Worm (Caenorhabditis elegans) whole organism, early embryonic: Measurements from ENCODE around the gene srw-134.

Experiments
- B0310.2 ChIP-seq: sonication (generic microtip); optimal IDR thresholded peaks from 2 replicates; lab custom pipeline; 2016; ENCODE audit warnings: mild to moderate bottlenecking, missing genetic modification characterization, missing compliant biosample characterization
- F13C5.2 ChIP-seq: sonication (generic microtip); optimal IDR thresholded peaks from 2 replicates; lab custom pipeline; 2017; ENCODE audit warnings: mild to moderate bottlenecking, missing genetic modification characterization, inconsistent platforms, missing compliant biosample characterization
- aly-1 ChIP-seq: sonication (generic microtip); optimal IDR thresholded peaks from 2 replicates; lab custom pipeline; 2016; ENCODE audit warnings: missing genetic modification characterization, missing compliant biosample characterization
- ama-1 ChIP-seq: fragments of 150-350 bp; optimal IDR thresholded peaks from 2 replicates; lab custom pipeline; 2014
- ceh-13 ChIP-seq: fragments of 200-800 bp; sonication (Bioruptor generic); optimal IDR thresholded peaks from 2 replicates; lab custom pipeline; 2018; ENCODE audit warnings: mild to moderate bottlenecking, missing genetic modification characterization, missing compliant biosample characterization
- ceh-36 ChIP-seq: sonication (generic microtip); optimal IDR thresholded peaks from 2 replicates; lab custom pipeline; 2016; ENCODE audit warnings: missing genetic modification characterization, inconsistent platforms, missing compliant biosample characterization
- ets-7 ChIP-seq: sonication (generic microtip); optimal IDR thresholded peaks from 2 replicates; lab custom pipeline; 2016; ENCODE audit warnings: missing genotype, missing genetic modification characterization, missing compliant biosample characterization
- flt-1 ChIP-seq: fragments of 200-800 bp; sonication (Bioruptor generic); IDR thresholded peaks from 2 replicates; pipeline ENCODE4 v1.3.6; 2022; ENCODE audit warnings: missing genetic modification characterization, missing compliant biosample characterization
- hmbx-1 ChIP-seq: sonication (generic microtip); optimal IDR thresholded peaks from 2 replicates; lab custom pipeline; 2016; ENCODE audit warnings: mild to moderate bottlenecking, missing genetic modification characterization, missing compliant biosample characterization
- hmg-4 ChIP-seq: fragments of 200-800 bp; sonication (Bioruptor generic); optimal IDR thresholded peaks from 2 replicates; lab custom pipeline; 2018; ENCODE audit warnings: mild to moderate bottlenecking, missing genetic modification characterization, missing compliant biosample characterization
- hnd-1 ChIP-seq: sonication (generic microtip); optimal IDR thresholded peaks from 2 replicates; lab custom pipeline; 2016; ENCODE audit warnings: missing genetic modification characterization, missing compliant biosample characterization
- pes-1 ChIP-seq: fragments of 200-800 bp; sonication (Bioruptor generic); IDR thresholded peaks from 2 replicates; pipeline ENCODE4 v1.3.6; 2022; ENCODE audit warnings: missing genetic modification reagents, missing genetic modification characterization, missing compliant biosample characterization
- scrt-1 ChIP-seq: fragments of 200-800 bp; sonication (Bioruptor generic); IDR thresholded peaks from 2 replicates; pipeline ENCODE4 v1.3.6; 2022; ENCODE audit warnings: missing genetic modification characterization, missing compliant biosample characterization
- sea-1 ChIP-seq: fragments of 200-800 bp; sonication (Bioruptor generic); conservative IDR thresholded peaks from 2 replicates; pipeline ENCODE4 v1.3.6; 2022; ENCODE audit warnings: missing genetic modification characterization, missing compliant biosample characterization
- tbx-11 ChIP-seq: fragments of 200-800 bp; sonication (Bioruptor generic); IDR thresholded peaks from 2 replicates; pipeline ENCODE4 v1.3.6; 2022; ENCODE audit warnings: missing genetic modification characterization, missing compliant biosample characterization
- tbx-37 ChIP-seq: fragments of 200-800 bp; sonication (Bioruptor generic); conservative IDR thresholded peaks from 2 replicates; pipeline ENCODE4 v1.3.6; 2022; ENCODE audit warnings: missing genetic modification reagents, missing genetic modification characterization, missing compliant biosample characterization
- tra-4 ChIP-seq: sonication (generic microtip); optimal IDR thresholded peaks from 2 replicates; lab custom pipeline; 2017; ENCODE audit warnings: missing genetic modification characterization, missing compliant biosample characterization

srw-134 gene

ce11 chrV:4094740-4095139 lies 17.7 kb downstream of the srw-134 start, which contains the start of gene nhr-181:
Gene nhr-181, plus strand, starts transcription at chrV:4095040.
- TF ChIP-seq flt-1 (GFP tag; lab: Robert Waterston, UW), result no peak
- TF ChIP-seq ets-7 (tag; lab: Kevin White, UChicago), result no peak
- no peak for TF ChIP-seq hmg-4
- TF ChIP-seq scrt-1 (GFP tag; lab: Robert Waterston, UW), result no peak
- no peak for TF ChIP-seq ama-1 (lab: Kevin White, UChicago)
- no peak for TF ChIP-seq ceh-36 (tag; lab: Kevin White, UChicago)
- no peak for TF ChIP-seq sea-1 (GFP tag; lab: Robert Waterston, UW)
- TF ChIP-seq ceh-13 (GFP tag; lab: Kevin White, UChicago), result no peak
- TF ChIP-seq aly-1 (tag; lab: Kevin White, UChicago), result no peak
- TF ChIP-seq B0310.2 (tag; lab: Kevin White, UChicago), result no peak
- no peak for TF ChIP-seq hnd-1
- no peak for TF ChIP-seq hmbx-1 (tag; lab: Kevin White, UChicago)
- no peak for TF ChIP-seq pes-1 (GFP tag; lab: Robert Waterston, UW)
- no peak for TF ChIP-seq F13C5.2 (tag; lab: Kevin White, UChicago)
- no peak for TF ChIP-seq tra-4
- no peak for TF ChIP-seq tbx-37 (GFP tag; lab: Robert Waterston, UW)
- no peak for TF ChIP-seq tbx-11

ce11 chrV:4082952-4083351 lies 29.5 kb downstream of the srw-134 start, which contains the start of gene F38H12.5:
Gene F38H12.5, minus strand, starts transcription at chrV:4083052.
- no peak for TF ChIP-seq sea-1 (GFP tag; lab: Robert Waterston, UW)
- TF ChIP-seq tbx-11, result no peak
- no peak for TF ChIP-seq ama-1 (lab: Kevin White, UChicago)
- TF ChIP-seq aly-1 (tag; lab: Kevin White, UChicago), result no peak
- no peak for TF ChIP-seq F13C5.2 (tag; lab: Kevin White, UChicago)
- no peak for TF ChIP-seq hnd-1
- no peak for TF ChIP-seq ceh-13 (GFP tag; lab: Kevin White, UChicago)
- TF ChIP-seq ets-7 (tag; lab: Kevin White, UChicago), result no peak
- TF ChIP-seq hmbx-1 (tag; lab: Kevin White, UChicago), result no peak
- no peak for TF ChIP-seq flt-1 (GFP tag; lab: Robert Waterston, UW)
- TF ChIP-seq pes-1 (GFP tag; lab: Robert Waterston, UW), result no peak
- TF ChIP-seq ceh-36 (tag; lab: Kevin White, UChicago), result no peak
- no peak for TF ChIP-seq hmg-4
- no peak for TF ChIP-seq tra-4
- TF ChIP-seq tbx-37 (GFP tag; lab: Robert Waterston, UW), result no peak
- no peak for TF ChIP-seq scrt-1 (GFP tag; lab: Robert Waterston, UW)
- no peak for TF ChIP-seq B0310.2 (tag; lab: Kevin White, UChicago)

- TF ChIP-seq ets-7 (tag; lab: Kevin White, UChicago) (no peak), aly-1 (tag; lab: Kevin White, UChicago) (no peak)
These were observed 31.1 kb downstream of the srw-134 start, which contains the start of gene srh-211 for ce11 chrV:4081283-4081682. Gene srh-211, minus strand, starts transcription at chrV:4081383.

DNA sequence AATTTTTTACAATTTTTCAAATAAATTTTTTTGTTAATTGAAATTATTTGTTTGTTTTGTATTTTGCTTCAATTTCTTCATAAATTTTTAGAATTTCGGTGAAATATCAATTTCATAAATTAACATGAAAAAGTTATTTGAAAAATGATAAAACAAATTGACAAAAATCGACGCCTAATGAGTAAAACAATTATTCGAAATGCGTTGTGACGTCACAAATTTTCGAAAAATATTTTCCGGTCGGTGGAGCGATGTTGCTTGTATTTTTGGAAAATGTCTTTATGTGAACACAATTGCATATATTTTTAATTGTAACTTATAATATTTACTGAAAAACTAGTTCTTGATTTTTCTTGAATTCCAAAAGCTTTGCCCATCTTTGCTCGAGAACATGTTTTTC lies 31.9 kb downstream of the srw-134 start:
- no peak for TF ChIP-seq hnd-1
- TF ChIP-seq tbx-11, result no peak
- no peak for TF ChIP-seq tbx-37 (GFP tag; lab: Robert Waterston, UW)

ce11 chrV:4073455-4073854 lies 39.0 kb downstream of the srw-134 start, which contains the start of gene otpl-2:
Gene otpl-2, plus strand, starts transcription at chrV:4073755.
- TF ChIP-seq scrt-1 (GFP tag; lab: Robert Waterston, UW) (no peak), tbx-37 (GFP tag; lab: Robert Waterston, UW) (no peak), F13C5.2 (tag; lab: Kevin White, UChicago) (no peak), hnd-1 (no peak), B0310.2 (tag; lab: Kevin White, UChicago) (no peak), hmbx-1 (tag; lab: Kevin White, UChicago) (no peak), ama-1 (lab: Kevin White, UChicago) (no peak), tra-4 (no peak), ets-7 (tag; lab: Kevin White, UChicago) (no peak), sea-1 (GFP tag; lab: Robert Waterston, UW) (no peak), hmg-4 (no peak), aly-1 (tag; lab: Kevin White, UChicago) (no peak), tbx-11 (no peak), flt-1 (GFP tag; lab: Robert Waterston, UW) (no peak)
